Worm (Caenorhabditis elegans): Measurements from ENCODE around the gene C32B5.18.

ce11 chrII:922778-923177, 37.5 kb upstream of the C32B5.18 start:
- no peak for TF ChIP-seq elt-3 (tag; optimal IDR thresholded peaks at IDR 0.05)
- TF ChIP-seq fkh-8 (tag; optimal IDR thresholded peaks at IDR 0.05): no peak
- TF ChIP-seq ama-1 (optimal IDR thresholded peaks at IDR 0.05): no peak
- no peak for TF ChIP-seq mdl-1 (tag; optimal IDR thresholded peaks at IDR 0.05)
- no peak for TF ChIP-seq snpc-4 (tag; optimal IDR thresholded peaks at IDR 0.05)
- TF ChIP-seq aly-2 (tag; optimal IDR thresholded peaks at IDR 0.05): no peak
- no peak for TF ChIP-seq pqm-1 (tag; optimal IDR thresholded peaks at IDR 0.05)
- no peak for TF ChIP-seq rnt-1 (tag; optimal IDR thresholded peaks at IDR 0.05)

Data from whole organism, L1 larva.